Fruit fly (Drosophila melanogaster): ENCODE measurements around the gene CG15404.
"Not testable (repeated sequence)": the region's sequence is repeated elsewhere in the genome, so short reads cannot be mapped to it uniquely, and the experiment has no call there.

Gene CG15404

DNA sequence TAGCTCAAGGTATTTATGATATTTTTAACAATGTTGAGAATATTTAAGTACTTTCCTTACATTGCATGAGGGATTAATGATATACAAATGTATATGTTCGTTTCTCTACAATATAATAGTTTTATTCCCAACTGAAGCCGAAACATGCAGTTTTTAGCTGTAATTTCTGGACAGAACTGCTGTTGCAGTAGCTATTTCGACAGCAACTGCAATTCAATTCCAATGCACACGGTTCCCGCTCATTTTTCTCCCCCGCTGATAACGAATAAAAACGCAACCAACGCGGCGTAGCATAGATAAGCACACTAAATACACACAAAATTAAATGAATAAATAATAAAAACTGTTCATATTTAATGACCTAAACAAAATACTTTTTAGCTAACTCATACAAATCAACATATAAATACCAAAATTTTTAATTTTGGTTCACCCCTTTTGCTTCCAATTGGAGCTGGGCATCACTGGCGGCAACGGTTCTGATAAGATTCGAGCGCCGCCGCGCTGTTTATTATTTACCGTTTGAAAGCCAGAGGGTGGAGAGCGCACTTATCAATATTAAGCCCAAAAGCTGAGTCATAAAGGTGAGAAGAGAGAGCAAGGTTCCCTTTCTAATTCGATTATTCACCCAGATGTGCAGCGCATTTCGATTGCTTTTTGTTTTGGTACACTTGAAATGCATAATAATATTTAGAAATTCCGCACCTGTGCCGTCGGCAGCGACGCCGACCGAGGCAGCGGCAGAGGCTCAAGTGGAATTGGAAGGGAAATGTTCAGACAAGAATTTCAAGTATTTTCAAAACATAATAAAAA, 15.3 kb upstream of the CG15404 start:
- no peak for TF ChIP-seq CG17801 (GFP tag; optimal IDR thresholded peaks at IDR 0.05; ENCODE audit: partially characterized antibody)

dm6 chr2L:3159144-3160000, 14.4 kb upstream of the CG15404 start, which contains the start of the genes Mad and gkt:
Gene Mad (minus strand): TSS chr2L:3159643.
Gene gkt (plus strand): TSS chr2L:3159950.
- TF ChIP-seq CG17801 (GFP tag; optimal IDR thresholded peaks at IDR 0.05; ENCODE audit: partially characterized antibody): no peak

dm6 chr2L:3163490-3163889, 10.3 kb upstream of the CG15404 start, which contains the start of gene Hydr2:
Gene Hydr2 (plus strand): TSS chr2L:3163645.
- not testable (repeated sequence) for TF ChIP-seq CG17801 (GFP tag; optimal IDR thresholded peaks at IDR 0.05; ENCODE audit: partially characterized antibody)

dm6 chr2L:3164257-3165021, 9.3 kb upstream of the CG15404 start:
- TF ChIP-seq CG17801 (GFP tag; optimal IDR thresholded peaks at IDR 0.05; ENCODE audit: partially characterized antibody): no peak

DNA sequence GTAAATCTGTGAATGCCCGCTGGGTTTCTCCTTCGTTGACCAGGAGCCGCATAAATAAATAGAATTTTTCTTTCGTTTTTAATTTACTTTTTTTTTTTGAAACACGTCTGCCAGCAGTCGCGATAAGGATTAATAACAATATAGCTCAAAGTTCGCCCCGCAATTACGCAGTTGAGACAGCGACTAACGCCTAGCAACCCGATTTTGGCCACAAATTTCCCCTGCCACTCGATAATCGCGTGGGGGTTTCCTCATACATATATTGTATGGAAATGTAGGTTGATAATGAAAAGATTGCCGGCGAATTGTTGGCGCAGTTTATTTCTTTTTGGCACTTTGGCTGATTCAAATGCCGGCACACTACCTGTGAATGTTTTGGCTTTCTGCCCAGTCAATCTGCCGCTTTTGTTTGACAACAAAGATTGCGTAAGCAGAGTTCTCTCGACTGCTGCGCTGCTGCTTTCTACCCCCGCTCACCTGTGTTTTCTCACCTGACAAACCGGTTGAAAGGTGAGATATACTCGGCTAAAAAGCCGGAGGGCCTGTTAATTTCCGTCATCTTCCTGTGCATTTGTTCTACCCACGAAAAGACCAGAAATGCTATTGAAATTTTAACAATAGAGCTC, 8.6 kb upstream of the CG15404 start:
- TF ChIP-seq CG17801 (GFP tag; optimal IDR thresholded peaks at IDR 0.05; ENCODE audit: partially characterized antibody): no peak

DNA sequence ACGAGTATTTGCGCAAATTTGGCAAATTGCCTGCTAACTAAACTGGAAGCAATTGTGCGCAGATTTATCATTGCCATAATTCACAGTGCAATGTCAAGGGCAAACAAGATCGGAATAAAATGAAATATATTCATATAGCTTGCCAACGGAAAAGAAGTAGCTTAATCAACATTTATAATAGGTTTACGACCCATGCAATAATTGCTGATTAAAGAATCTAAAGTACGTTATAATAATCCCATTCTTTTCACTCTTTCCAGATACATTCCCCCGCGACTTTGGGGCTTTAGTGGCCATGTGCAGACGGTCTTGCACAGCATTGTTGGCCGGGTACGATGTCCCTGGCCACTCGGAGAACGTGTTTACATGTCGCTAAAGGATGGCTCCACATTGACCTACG, 7.1 kb upstream of the CG15404 start:
- TF ChIP-seq CG17801 (GFP tag; optimal IDR thresholded peaks at IDR 0.05; ENCODE audit: partially characterized antibody): no peak

DNA sequence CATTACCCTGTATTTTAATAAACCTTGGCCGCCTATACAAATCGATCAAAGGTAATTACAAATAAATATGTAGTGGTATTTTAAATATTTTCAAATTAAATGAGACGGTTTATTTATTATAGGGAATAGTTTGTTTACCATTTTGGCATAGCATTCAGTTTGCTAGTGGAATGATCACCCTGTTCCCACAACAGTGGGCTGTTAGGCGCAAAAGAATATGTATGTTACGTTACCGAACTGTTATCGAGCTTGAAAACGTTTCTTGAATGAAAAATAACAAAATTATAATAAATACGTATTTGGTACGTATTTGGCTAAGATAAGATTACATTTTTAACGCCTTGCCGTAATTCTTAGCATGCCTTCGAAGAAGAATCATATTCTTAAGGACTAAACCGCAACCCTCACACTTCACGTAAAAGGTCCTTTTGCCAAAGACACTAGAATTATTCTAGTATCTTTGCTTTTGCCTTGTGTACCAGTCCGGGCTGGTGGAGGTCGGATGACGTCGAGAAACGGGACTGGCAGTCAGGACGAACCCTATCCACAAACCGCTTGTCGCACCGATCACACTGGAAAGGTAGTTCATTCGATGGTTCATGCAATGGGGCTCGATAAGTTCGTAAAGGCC, 2.7 kb upstream of the CG15404 start, which contains the start of gene CG44002:
Gene CG44002, minus strand, starts transcription at position 144 of the 631 bp plus-strand sequence.
- no peak for TF ChIP-seq CG17801 (GFP tag; optimal IDR thresholded peaks at IDR 0.05; ENCODE audit: partially characterized antibody)

DNA sequence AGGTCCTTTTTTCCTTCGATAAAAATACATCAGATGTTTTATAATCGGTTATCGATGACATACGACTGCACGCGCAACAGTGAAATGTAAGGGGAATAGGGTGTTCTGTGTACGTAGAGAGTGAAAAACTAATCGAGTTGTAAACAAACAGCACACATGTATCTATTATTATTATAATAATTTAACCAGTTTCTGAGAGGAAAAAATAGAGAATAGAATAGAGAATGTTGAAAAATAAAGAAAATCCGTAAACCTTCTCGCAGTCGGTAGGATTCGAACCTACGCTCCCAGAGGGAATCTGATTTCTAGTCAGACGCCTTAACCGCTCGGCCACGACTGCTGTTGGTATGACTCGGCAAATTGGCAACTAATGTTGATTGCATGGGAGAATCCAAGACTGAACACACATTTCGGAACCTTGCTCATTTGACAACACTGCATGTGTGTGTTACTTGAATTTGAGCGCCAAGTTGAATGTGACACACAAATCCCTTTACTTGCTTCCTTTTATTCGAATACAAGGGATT, 964 bp upstream of the CG15404 start:
- peak; percentile 44 for TF ChIP-seq CG17801 (GFP tag; optimal IDR thresholded peaks at IDR 0.05; ENCODE audit: partially characterized antibody)

DNA sequence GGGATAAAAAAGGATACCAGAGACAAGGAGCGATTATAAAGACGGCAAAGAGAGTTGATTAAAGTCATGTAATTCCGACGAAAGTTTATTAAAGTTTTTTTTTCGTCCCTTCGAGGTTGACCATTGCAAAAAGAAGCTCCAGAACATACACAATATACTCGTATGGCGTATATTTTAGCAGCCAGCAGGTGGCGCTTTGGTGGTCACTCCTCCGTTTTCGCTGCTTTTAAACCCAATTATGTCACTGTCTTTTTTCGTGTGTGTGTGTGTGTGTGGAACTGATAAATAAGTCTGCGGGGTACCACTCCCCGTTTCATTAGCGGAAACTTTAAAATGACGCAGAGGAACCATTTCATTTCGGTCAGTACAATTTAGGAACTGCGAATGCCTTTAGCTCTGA, 5.9 kb downstream of the CG15404 start:
- TF ChIP-seq CG17801 (GFP tag; optimal IDR thresholded peaks at IDR 0.05; ENCODE audit: partially characterized antibody): no peak

DNA sequence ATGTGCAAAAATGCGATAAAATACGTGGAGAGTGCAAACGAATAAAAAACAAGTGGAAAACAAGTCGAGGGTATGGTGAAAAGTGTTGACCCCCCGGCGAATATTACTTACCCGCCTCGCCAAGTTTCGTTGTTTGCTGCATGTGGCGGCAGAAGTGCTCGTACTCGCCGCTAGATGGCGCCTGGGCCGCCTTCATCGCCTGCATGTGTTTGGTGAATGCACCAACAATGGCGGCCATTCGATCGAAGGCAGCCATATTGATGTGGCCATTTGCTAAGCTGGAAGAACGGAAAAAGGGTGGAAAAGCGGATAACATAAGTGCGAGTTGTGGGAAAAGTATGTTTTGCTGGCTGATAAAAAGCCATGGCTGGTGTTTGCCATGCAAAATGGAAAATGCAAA, 9.4 kb downstream of the CG15404 start:
- TF ChIP-seq CG17801 (GFP tag; optimal IDR thresholded peaks at IDR 0.05; ENCODE audit: partially characterized antibody): no peak

- TF ChIP-seq CG17801 (GFP tag; optimal IDR thresholded peaks at IDR 0.05; ENCODE audit: partially characterized antibody): no peak
Observed at dm6 chr2L:3188875-3189274, 15.1 kb downstream of the CG15404 start.

- no peak for TF ChIP-seq CG17801 (GFP tag; optimal IDR thresholded peaks at IDR 0.05; ENCODE audit: partially characterized antibody)
Observed at dm6 chr2L:3199556-3199955, 25.8 kb downstream of the CG15404 start.

DNA sequence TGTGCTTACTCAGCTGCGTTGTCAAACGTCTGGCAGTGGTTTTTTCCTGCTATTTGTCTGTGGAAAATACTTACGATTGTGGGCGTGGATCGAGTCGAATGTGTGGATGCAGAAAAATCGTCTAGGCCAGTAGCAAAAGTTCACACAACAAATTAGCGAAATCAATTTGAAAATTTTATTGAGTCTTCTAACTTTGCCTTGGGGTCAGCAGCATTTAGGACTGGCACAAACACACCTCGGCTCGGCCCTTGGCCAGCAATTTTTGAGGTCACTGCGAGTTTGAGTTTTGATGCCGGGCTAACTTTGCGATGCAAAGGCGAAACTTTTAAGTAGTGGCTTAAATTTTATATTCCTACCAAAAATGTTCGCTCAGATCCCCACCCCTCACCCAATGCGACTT, 26.6 kb downstream of the CG15404 start, which contains the start of gene CG34393:
Gene CG34393, minus strand, starts transcription at position 101 of the 400 bp plus-strand sequence.
- TF ChIP-seq CG17801 (GFP tag; optimal IDR thresholded peaks at IDR 0.05; ENCODE audit: partially characterized antibody): no peak
